Worm (Caenorhabditis elegans): Measurements from ENCODE around the gene Y105C5B.5.

Y105C5B.5 gene

DNA sequence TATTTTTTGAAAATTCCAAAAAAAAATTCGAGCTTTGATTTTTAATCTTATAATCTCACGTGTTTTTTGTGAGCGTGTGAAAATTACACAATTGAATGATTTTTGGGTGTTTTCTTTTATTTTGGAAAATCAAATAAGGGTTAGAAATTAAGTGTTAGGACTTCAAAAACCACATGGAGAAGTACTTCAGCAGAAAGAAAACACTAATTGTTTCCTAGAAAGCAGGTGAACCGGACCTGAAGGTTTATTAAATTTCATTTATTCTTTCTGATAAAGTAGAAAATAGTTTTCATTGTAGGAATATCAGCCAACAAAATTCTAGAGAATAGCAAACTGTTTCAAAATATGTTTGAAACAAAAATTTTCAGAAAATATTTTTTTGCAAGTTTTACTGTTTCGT is 7.2 kb upstream of the Y105C5B.5 start:
- TF ChIP-seq tbp1 (GFP tag; optimal IDR thresholded peaks at IDR 0.05): no peak
- TF ChIP-seq rcor-1 (GFP tag; IDR thresholded peaks at IDR 0.05): no peak
- TF ChIP-seq lin-26 (GFP tag; IDR thresholded peaks at IDR 0.05): no peak
- TF ChIP-seq xnd-1 (tag; optimal IDR thresholded peaks at IDR 0.05): no peak
- no peak for TF ChIP-seq Y67H2A.10 (GFP tag; conservative IDR thresholded peaks at IDR 0.05)
- no peak for TF ChIP-seq T07F8.4 (tag; optimal IDR thresholded peaks at IDR 0.05)
- no peak for TF ChIP-seq unc-130 (GFP tag; optimal IDR thresholded peaks at IDR 0.05)
- no peak for TF ChIP-seq mxl-1 (tag; optimal IDR thresholded peaks at IDR 0.05)
- TF ChIP-seq nhr-27 (tag; optimal IDR thresholded peaks at IDR 0.05): no peak
- no peak for TF ChIP-seq nhr-90 (tag; optimal IDR thresholded peaks at IDR 0.05)
- no peak for TF ChIP-seq cebp-2 (GFP tag; IDR thresholded peaks at IDR 0.05)
- TF ChIP-seq F10E7.11 (tag; optimal IDR thresholded peaks at IDR 0.05): no peak
- no peak for TF ChIP-seq F57C9.4 (tag; optimal IDR thresholded peaks at IDR 0.05)
- TF ChIP-seq B0336.3 (GFP tag; IDR thresholded peaks at IDR 0.05): no peak
- TF ChIP-seq egl-18 (GFP tag; IDR thresholded peaks at IDR 0.05): no peak
- no peak for TF ChIP-seq nfya-1 (tag; optimal IDR thresholded peaks at IDR 0.05; ENCODE audit: borderline replicate concordance, insufficient read depth)
- TF ChIP-seq hsf-1 (GFP tag; IDR thresholded peaks at IDR 0.05): no peak

DNA sequence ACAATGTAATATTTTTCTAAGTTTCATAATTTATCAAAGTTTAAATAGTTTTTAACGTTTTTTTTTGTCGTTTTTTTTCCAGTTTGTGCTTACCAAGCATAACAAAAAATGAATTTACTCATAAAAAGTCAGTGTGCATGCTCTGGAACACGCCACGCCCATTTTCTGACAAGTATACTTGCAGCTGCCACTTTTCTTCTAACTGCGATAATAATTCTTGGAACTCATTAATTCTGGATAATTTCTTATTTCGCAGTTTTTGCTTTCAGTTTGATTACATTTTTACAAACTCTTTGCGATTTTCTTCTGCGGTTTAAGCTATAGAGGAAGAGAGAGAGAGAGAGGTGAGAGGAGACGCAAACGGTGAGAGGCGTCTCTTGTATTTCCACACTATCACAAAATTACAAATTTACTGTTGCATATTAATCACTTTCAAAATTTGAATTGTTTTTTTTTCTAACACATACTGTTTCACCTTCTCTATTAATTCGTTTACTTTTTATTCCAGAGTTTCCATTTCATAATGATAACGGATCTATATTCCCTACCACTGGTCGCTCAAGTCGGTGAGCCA is 5.1 kb upstream of the Y105C5B.5 start, which contains the start of gene srv-15:
srv-15 (plus strand) TSS at position 524 of the 574 bp plus-strand sequence.
- no peak for TF ChIP-seq madf-3 (GFP tag; IDR thresholded peaks at IDR 0.05)
- TF ChIP-seq snpc-4 (GFP tag; optimal IDR thresholded peaks at IDR 0.05): no peak
- peak in 2 of 4 experiments; percentile 19 to 47 for TF ChIP-seq snpc-4 (tag; optimal IDR thresholded peaks at IDR 0.05)

DNA sequence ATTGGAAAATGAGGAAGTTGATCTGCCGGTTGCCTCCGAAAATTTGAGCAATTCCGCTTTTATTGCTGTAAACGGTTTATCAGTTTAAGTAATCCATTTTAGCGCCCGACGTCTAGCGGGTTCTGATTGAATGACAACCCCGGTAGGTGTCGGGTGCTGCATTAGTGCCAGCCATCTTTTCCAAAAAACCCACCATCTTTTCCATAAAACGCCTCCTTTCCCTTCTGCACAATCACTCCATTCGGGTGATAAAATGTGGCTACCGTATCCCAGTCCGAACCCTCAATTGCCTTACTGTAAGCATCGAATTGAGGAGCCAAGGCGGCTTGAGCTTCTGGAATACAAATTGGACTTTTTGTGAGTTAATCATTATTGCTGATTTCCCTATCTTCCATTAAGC is 867 bp downstream of the Y105C5B.5 start:
- TF ChIP-seq ets-4 (GFP tag; optimal IDR thresholded peaks at IDR 0.05) (no peak), snpc-4 (GFP tag; optimal IDR thresholded peaks at IDR 0.05) (no peak), snpc-4 (tag; optimal IDR thresholded peaks at IDR 0.05) (peak; percentile 9 to 66 (median 48)), F33H1.4 (GFP tag; IDR thresholded peaks at IDR 0.05) (no peak), lsl-1 (GFP tag; optimal IDR thresholded peaks at IDR 0.05) (no peak), F37B4.10 (GFP tag; IDR thresholded peaks at IDR 0.05) (no peak), ztf-6 (GFP tag; IDR thresholded peaks at IDR 0.05) (no peak), lin-26 (GFP tag; IDR thresholded peaks at IDR 0.05) (0 out of 2 replicates have a peak, but pooled peaks have one; percentile 17), mxl-1 (tag; optimal IDR thresholded peaks at IDR 0.05) (no peak), snpc-1.3 (tag; optimal IDR thresholded peaks at IDR 0.05; ENCODE audit: insufficient read depth) (no peak), ceh-40 (GFP tag; IDR thresholded peaks at IDR 0.05) (0 out of 2 replicates have a peak, but pooled peaks have one; percentile 34), K11D2.4 (GFP tag; IDR thresholded peaks at IDR 0.05) (no peak), tbx-9 (tag; optimal IDR thresholded peaks at IDR 0.05; ENCODE audit: borderline replicate concordance) (no peak), B0336.3 (GFP tag; IDR thresholded peaks at IDR 0.05) (no peak), atf-7 (tag; optimal IDR thresholded peaks at IDR 0.05) (no peak), sdz-38 (tag; optimal IDR thresholded peaks at IDR 0.05) (no peak), madf-3 (GFP tag; IDR thresholded peaks at IDR 0.05) (peak; percentile 67; the same call in 1 of the 2 replicates), nfya-2 (GFP tag; IDR thresholded peaks at IDR 0.05) (peak; percentile 6; the same call in 1 of the 2 replicates), ztf-25 (GFP tag; IDR thresholded peaks at IDR 0.05) (no peak), F57C9.4 (tag; optimal IDR thresholded peaks at IDR 0.05) (peak; percentile 19), F55B11.4 (tag; optimal IDR thresholded peaks at IDR 0.05; ENCODE audit: borderline replicate concordance, insufficient read depth) (no peak), hmg-20 (GFP tag; IDR thresholded peaks at IDR 0.05) (no peak), Y67H2A.10 (GFP tag; conservative IDR thresholded peaks at IDR 0.05) (no peak), somi-1 (GFP tag; optimal IDR thresholded peaks at IDR 0.05) (no peak), ccch-3 (GFP tag; optimal IDR thresholded peaks at IDR 0.05) (no peak), T26A5.8 (tag; optimal IDR thresholded peaks at IDR 0.05) (peak; percentile 56), ceh-91 (GFP tag; IDR thresholded peaks at IDR 0.05) (no peak), hmg-1.2 (GFP tag; IDR thresholded peaks at IDR 0.05) (no peak), snpc-1.1 (tag; optimal IDR thresholded peaks at IDR 0.05; ENCODE audit: insufficient read depth) (no peak), madf-8 (GFP tag; conservative IDR thresholded peaks at IDR 0.05) (no peak), chd-7 (tag; optimal IDR thresholded peaks at IDR 0.05) (no peak)

Data from whole organism, young adult.